Fruit fly (Drosophila melanogaster) whole organism, adult: ENCODE results near the gene CG5860.

ENCODE experiments used
- CG11617 ChIP-seq: fragments of 200-800 bp; sonication (Bioruptor generic); optimal IDR thresholded peaks from 2 replicates; lab custom pipeline; 2017; ENCODE audit warnings: mild to moderate bottlenecking, missing biosample characterization, missing genetic modification reagents, missing genetic modification characterization
- CG33017 ChIP-seq: fragments of 200-800 bp; sonication (Bioruptor generic); optimal IDR thresholded peaks from 2 replicates; lab custom pipeline; 2018; ENCODE audit warnings: missing biosample characterization, mild to moderate bottlenecking, missing genetic modification characterization, moderate library complexity
- CG7101 ChIP-seq: fragments of 200-800 bp; sonication (Bioruptor generic); optimal IDR thresholded peaks from 2 replicates; lab custom pipeline; 2018; ENCODE audit warnings: missing biosample characterization, mild to moderate bottlenecking, missing genetic modification characterization, moderate library complexity
- Clk ChIP-seq: fragments of 200-800 bp; sonication (Bioruptor generic); optimal IDR thresholded peaks from 2 replicates; lab custom pipeline; 2017; ENCODE audit warnings: missing biosample characterization, missing genetic modification characterization
- Crg-1 ChIP-seq: fragments of 200-800 bp; sonication (Bioruptor generic); optimal IDR thresholded peaks from 2 replicates; lab custom pipeline; 2016; ENCODE audit warnings: missing biosample characterization, missing genetic modification characterization
- cnc ChIP-seq, 2 experiments: fragments of >200 bp; optimal IDR thresholded peaks; 2 replicates each; lab custom pipeline; 2017
- kay ChIP-seq: fragments of 200-800 bp; sonication (Bioruptor generic); peaks from one replicate; lab custom pipeline; 2016; ENCODE audit warnings: missing biosample characterization, missing genetic modification characterization, borderline replicate concordance
- ovo ChIP-seq: fragments of 200-800 bp; sonication (Bioruptor generic); optimal IDR thresholded peaks from 2 replicates; lab custom pipeline; 2016; ENCODE audit warnings: missing biosample characterization, missing genetic modification characterization
- tj ChIP-seq: fragments of 200-800 bp; sonication (Bioruptor generic); optimal IDR thresholded peaks from 3 replicates; lab custom pipeline; 2017; ENCODE audit warnings: missing biosample characterization, mild to moderate bottlenecking, missing genetic modification characterization, moderate library complexity

DNA sequence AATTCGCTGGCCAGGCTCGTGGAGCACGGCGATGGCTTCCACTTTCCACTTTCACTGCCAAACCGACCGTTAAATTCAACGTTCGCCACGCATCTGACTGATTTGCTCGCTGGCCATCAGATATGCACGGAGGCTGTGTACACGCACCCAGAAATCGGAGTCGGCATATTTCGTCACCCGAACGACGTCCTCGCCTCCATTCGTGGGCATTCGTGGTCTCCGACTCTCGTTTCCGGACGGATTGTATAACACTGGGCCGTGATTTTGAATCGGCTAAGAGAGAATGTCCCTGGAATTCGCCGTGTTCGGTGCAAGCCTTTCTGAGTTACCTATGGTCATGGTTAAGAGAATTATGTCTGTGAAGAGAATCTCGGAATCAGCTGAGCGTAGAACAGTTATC lies 43.4 kb upstream of the CG5860 start, which contains the start of gene beat-IIa:
- TF ChIP-seq CG7101 (tag; lab: Kevin White, UChicago): no peak
- TF ChIP-seq kay (GFP tag; lab: Kevin White, UChicago): no peak
- TF ChIP-seq cnc (optimal IDR thresholded peaks at IDR 0.05; lab: Kevin White, UChicago): no peak
- TF ChIP-seq Crg-1 (GFP tag; lab: Kevin White, UChicago): no peak
- no peak for TF ChIP-seq CG33017 (tag; lab: Kevin White, UChicago)
- TF ChIP-seq tj (GFP tag; lab: Kevin White, UChicago): no peak
- no peak for TF ChIP-seq CG11617
- TF ChIP-seq ovo (GFP tag; lab: Kevin White, UChicago): no peak
- no peak for TF ChIP-seq Clk (GFP tag; lab: Kevin White, UChicago)
